Worm (Caenorhabditis elegans): Measurements from ENCODE around the gene F44D12.2.

The F44D12.2 gene

DNA sequence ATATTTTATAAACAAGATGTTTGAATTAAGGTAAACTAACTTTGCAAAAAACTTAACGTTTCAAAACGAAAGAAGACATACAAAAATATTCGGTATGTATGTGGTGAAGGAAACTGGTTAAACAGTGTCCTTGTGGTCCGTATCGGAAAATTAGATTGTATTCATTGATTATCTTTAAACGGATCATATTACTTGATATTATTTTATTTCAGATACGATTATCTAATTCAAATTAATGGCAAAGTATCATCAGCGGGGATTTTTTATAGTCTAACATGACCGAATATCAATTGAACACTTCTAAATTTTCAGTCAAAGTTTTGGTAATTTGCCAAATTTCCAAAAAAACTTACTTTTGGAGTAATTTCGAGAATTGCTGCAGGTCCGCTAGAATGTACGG lies 10.7 kb downstream of the F44D12.2 start, which contains the start of gene C47E12.13:
C47E12.13 (minus strand) TSS at position 101 of the 400 bp plus-strand sequence.
- TF ChIP-seq fkh-10 (GFP tag; optimal IDR thresholded peaks at IDR 0.05): no peak
- TF ChIP-seq ceh-16 (tag; optimal IDR thresholded peaks at IDR 0.05): no peak
- TF ChIP-seq nhr-67 (tag; optimal IDR thresholded peaks at IDR 0.05): no peak
- TF ChIP-seq ZK546.5 (tag; optimal IDR thresholded peaks at IDR 0.05): no peak
- no peak for TF ChIP-seq skn-1 (tag; optimal IDR thresholded peaks at IDR 0.05)
- no peak for TF ChIP-seq ceh-28 (tag; optimal IDR thresholded peaks at IDR 0.05)

DNA sequence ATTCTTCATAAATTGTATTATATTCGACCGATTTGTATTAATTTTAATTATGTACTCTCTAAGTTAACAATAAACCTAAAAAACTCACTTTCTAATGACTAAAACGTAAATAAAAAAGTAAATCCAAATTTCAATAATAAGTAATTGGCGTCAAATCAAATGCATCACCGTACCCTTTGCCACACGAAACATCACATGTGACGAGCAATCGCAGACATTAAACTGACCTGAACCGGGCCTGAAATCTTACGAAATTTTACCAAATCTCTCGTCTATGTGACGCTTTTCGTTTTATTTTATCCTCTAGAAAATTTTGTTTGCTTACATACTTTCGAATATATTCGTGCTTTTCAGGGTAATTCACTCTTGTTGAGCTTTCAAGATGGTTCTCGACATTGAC lies 14.2 kb downstream of the F44D12.2 start, which contains the start of the genes C47E12.2 and sars-1:
C47E12.2 (minus strand) TSS at position 131 of the 400 bp plus-strand sequence.
sars-1 (plus strand) TSS at position 355 of the 400 bp plus-strand sequence.
- no peak for TF ChIP-seq elt-1 (tag; optimal IDR thresholded peaks at IDR 0.05)
- peak; percentile 49 for TF ChIP-seq pha-4 (tag; optimal IDR thresholded peaks at IDR 0.05)
- no peak for TF ChIP-seq nhr-12 (tag; optimal IDR thresholded peaks at IDR 0.05)
- TF ChIP-seq nfya-1 (tag; optimal IDR thresholded peaks at IDR 0.05; ENCODE audit: insufficient read depth): peak; percentile 48
- TF ChIP-seq lsy-12 (tag; optimal IDR thresholded peaks at IDR 0.05): no peak
- TF ChIP-seq jun-1 (tag; optimal IDR thresholded peaks at IDR 0.05): no peak
- peak; percentile 4 for TF ChIP-seq egl-5 (tag; optimal IDR thresholded peaks at IDR 0.05)
- TF ChIP-seq mml-1 (tag; optimal IDR thresholded peaks at IDR 0.05): no peak
- TF ChIP-seq lin-15B (tag; optimal IDR thresholded peaks at IDR 0.05): peak; percentile 43
- no peak for TF ChIP-seq elt-2 (tag; optimal IDR thresholded peaks at IDR 0.05)
- peak; percentile 42 for TF ChIP-seq hmg-11 (tag; optimal IDR thresholded peaks at IDR 0.05)

DNA sequence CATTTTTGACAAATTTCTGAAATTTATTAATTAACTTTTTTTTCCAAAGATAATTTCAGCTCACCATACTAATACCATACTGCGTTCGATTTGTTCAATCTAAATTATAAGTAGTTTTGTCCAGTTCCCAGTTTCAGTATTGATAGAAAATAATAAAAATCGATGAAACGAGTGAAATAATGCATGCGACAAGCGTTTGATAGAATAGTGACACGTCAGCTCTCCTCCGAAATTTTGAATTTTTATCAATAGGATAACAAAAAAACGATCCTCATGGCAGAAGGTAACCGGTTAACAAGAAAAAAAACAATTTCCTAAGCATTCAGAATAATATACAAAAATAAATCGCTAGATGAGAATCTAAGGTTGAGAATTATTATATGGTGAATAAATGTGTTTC lies 15.8 kb downstream of the F44D12.2 start, which contains the start of gene C47E12.3:
C47E12.3 (minus strand) TSS at position 101 of the 400 bp plus-strand sequence.
- TF ChIP-seq nhr-25 (tag; optimal IDR thresholded peaks at IDR 0.05) (no peak), sea-2 (GFP tag; optimal IDR thresholded peaks at IDR 0.05) (no peak), nhr-43 (tag; optimal IDR thresholded peaks at IDR 0.05; ENCODE audit: poor library complexity, severe bottlenecking) (no peak), fos-1 (tag; optimal IDR thresholded peaks at IDR 0.05) (no peak), tbx-2 (tag; optimal IDR thresholded peaks at IDR 0.05) (no peak), aly-2 (tag; optimal IDR thresholded peaks at IDR 0.05) (no peak), ceh-9 (tag; optimal IDR thresholded peaks at IDR 0.05) (no peak), jun-1 (tag; optimal IDR thresholded peaks at IDR 0.05) (no peak), unc-39 (tag; optimal IDR thresholded peaks at IDR 0.05) (no peak), lin-15B (tag; optimal IDR thresholded peaks at IDR 0.05) (no peak), fkh-10 (GFP tag; optimal IDR thresholded peaks at IDR 0.05) (no peak), elt-3 (tag; optimal IDR thresholded peaks at IDR 0.05) (no peak), ZK546.5 (tag; optimal IDR thresholded peaks at IDR 0.05) (no peak), nhr-67 (tag; optimal IDR thresholded peaks at IDR 0.05) (no peak), ceh-28 (tag; optimal IDR thresholded peaks at IDR 0.05) (no peak), eor-1 (tag; optimal IDR thresholded peaks at IDR 0.05) (no peak), nhr-77 (tag; optimal IDR thresholded peaks at IDR 0.05) (no peak), lin-39 (tag; optimal IDR thresholded peaks at IDR 0.05) (no peak), lsy-12 (tag; optimal IDR thresholded peaks at IDR 0.05) (no peak)

DNA sequence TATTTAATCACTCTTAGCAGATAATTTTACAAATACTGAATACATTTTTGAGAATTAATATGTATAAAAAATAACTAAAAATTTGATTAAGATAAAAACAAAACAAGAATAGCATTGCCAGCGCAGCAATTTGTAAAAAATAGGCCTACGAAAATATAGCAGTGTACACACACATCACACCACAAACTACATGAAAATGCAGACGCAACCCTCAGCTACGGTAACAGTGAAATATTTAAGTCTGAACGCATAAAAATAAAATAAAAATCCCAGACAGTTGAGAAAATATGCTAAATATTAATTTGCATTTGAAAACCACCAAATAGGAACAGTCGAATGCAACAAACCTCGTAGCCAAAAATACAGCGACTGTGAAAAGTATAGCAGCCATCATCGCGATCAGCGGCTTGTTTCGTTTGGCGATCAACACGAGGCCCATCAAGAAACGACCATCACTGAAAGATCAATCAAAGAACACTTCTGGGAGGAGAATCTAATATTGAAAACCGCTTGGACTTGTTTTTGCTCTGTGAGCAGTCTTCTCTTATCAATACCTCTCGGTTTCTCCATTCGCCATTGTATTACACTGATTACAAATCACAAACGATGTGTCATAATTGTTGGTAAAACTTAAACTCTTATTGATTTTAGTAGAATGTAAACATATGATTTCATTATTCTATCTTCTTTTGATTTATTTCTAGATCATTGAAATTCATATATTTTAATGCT lies 18.9 kb downstream of the F44D12.2 start, which contains the start of gene pyp-1:
pyp-1 (minus strand) TSS at position 439 of the 732 bp plus-strand sequence.
- TF ChIP-seq elt-3 (tag; optimal IDR thresholded peaks at IDR 0.05): no peak
- TF ChIP-seq fkh-2 (tag; optimal IDR thresholded peaks at IDR 0.05): no peak
- TF ChIP-seq ceh-16 (tag; optimal IDR thresholded peaks at IDR 0.05): no peak
- no peak for TF ChIP-seq unc-39 (tag; optimal IDR thresholded peaks at IDR 0.05)
- no peak for TF ChIP-seq ceh-9 (tag; optimal IDR thresholded peaks at IDR 0.05)
- TF ChIP-seq eor-1 (tag; optimal IDR thresholded peaks at IDR 0.05): no peak
- TF ChIP-seq pha-4 (tag; optimal IDR thresholded peaks at IDR 0.05): peak; percentile 75
- TF ChIP-seq fos-1 (tag; optimal IDR thresholded peaks at IDR 0.05): no peak
- TF ChIP-seq nhr-25 (tag; optimal IDR thresholded peaks at IDR 0.05): no peak
- peak; percentile 40 for TF ChIP-seq ceh-28 (tag; optimal IDR thresholded peaks at IDR 0.05)
- no peak for TF ChIP-seq elt-1 (tag; optimal IDR thresholded peaks at IDR 0.05)
- TF ChIP-seq zag-1 (tag; optimal IDR thresholded peaks at IDR 0.05): no peak
- no peak for TF ChIP-seq mml-1 (tag; optimal IDR thresholded peaks at IDR 0.05)
- TF ChIP-seq pqm-1 (tag; optimal IDR thresholded peaks at IDR 0.05): peak; percentile 83
- TF ChIP-seq egl-5 (tag; optimal IDR thresholded peaks at IDR 0.05): no peak
- no peak for TF ChIP-seq ztf-11 (tag; optimal IDR thresholded peaks at IDR 0.05)
- TF ChIP-seq nhr-237 (tag; optimal IDR thresholded peaks at IDR 0.05): no peak
- peak; percentile 25 for TF ChIP-seq lin-39 (tag; optimal IDR thresholded peaks at IDR 0.05)
- no peak for TF ChIP-seq nhr-11 (tag; optimal IDR thresholded peaks at IDR 0.05)
- no peak for TF ChIP-seq nhr-67 (tag; optimal IDR thresholded peaks at IDR 0.05)
- no peak for TF ChIP-seq nhr-43 (tag; optimal IDR thresholded peaks at IDR 0.05; ENCODE audit: poor library complexity, severe bottlenecking)
- TF ChIP-seq ZK546.5 (tag; optimal IDR thresholded peaks at IDR 0.05): no peak
- TF ChIP-seq jun-1 (tag; optimal IDR thresholded peaks at IDR 0.05): peak; percentile 21
- no peak for TF ChIP-seq ceh-82 (tag; optimal IDR thresholded peaks at IDR 0.05)
- no peak for TF ChIP-seq unc-62 (GFP tag; optimal IDR thresholded peaks at IDR 0.05)
- no peak for TF ChIP-seq hmg-11 (tag; optimal IDR thresholded peaks at IDR 0.05)
- TF ChIP-seq lin-15B (tag; optimal IDR thresholded peaks at IDR 0.05): no peak
- no peak for TF ChIP-seq nhr-12 (tag; optimal IDR thresholded peaks at IDR 0.05)
- no peak for TF ChIP-seq egl-27 (tag; optimal IDR thresholded peaks at IDR 0.05)
- no peak for TF ChIP-seq fkh-10 (GFP tag; optimal IDR thresholded peaks at IDR 0.05)
- peak; percentile 74 for TF ChIP-seq elt-2 (tag; optimal IDR thresholded peaks at IDR 0.05)
- no peak for TF ChIP-seq skn-1 (tag; optimal IDR thresholded peaks at IDR 0.05)
- TF ChIP-seq aly-2 (tag; optimal IDR thresholded peaks at IDR 0.05): no peak
- peak; percentile 19 for TF ChIP-seq ama-1 (optimal IDR thresholded peaks at IDR 0.05)
- no peak for TF ChIP-seq nhr-28 (tag; optimal IDR thresholded peaks at IDR 0.05)
- peak; percentile 15 for TF ChIP-seq nfya-1 (tag; optimal IDR thresholded peaks at IDR 0.05; ENCODE audit: insufficient read depth)
- TF ChIP-seq snpc-4 (tag; optimal IDR thresholded peaks at IDR 0.05): peak; percentile 7
